Fruit fly (Drosophila melanogaster) Kc167 (cell line): ENCODE data around the gene Orct2.

Experiments
- Myc ChIP-seq: fragments of >200 bp; optimal IDR thresholded peaks from 2 replicates; lab custom pipeline; 2017; ENCODE audit warnings: missing external identifiers
- Sin3A ChIP-seq: fragments of >200 bp; optimal IDR thresholded peaks from 2 replicates; lab custom pipeline; 2018; ENCODE audit warnings: missing external identifiers
- h ChIP-seq: fragments of >200 bp; optimal IDR thresholded peaks from 3 replicates; lab custom pipeline; 2018; ENCODE audit warnings: missing external identifiers
- insv ChIP-seq: fragments of >200 bp; optimal IDR thresholded peaks from 3 replicates; lab custom pipeline; 2018; ENCODE audit warnings: missing external identifiers
- psq ChIP-seq: fragments of >200 bp; optimal IDR thresholded peaks from 2 replicates; lab custom pipeline; 2017; ENCODE audit warnings: missing external identifiers
- ttk ChIP-seq: sonication (Bioruptor generic); optimal IDR thresholded peaks from 2 replicates; lab custom pipeline; 2017; ENCODE audit warnings: missing external identifiers

The Orct2 gene

DNA sequence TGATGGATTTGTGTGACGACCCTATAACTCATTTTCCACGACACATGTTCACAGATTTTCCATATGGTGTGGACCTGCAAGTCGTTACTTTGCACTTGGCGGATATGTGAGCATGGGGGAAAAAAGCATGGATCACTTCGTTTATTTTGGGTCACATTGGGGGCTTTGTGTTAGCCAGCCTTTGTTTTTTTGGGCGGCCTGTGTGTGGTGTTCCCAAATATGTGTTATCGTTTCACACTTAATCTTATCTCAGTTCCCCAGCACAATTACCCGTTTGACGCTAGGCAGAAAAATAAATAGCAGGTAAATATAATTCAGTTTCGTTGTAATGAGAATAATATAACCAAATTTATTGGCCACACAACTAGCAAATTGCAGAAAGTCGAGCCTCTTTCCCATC, 4.5 kb upstream of the Orct2 start:
- TF ChIP-seq h (lab: Kevin White, UChicago) (no peak), Sin3A (no peak), insv (lab: Kevin White, UChicago) (no peak), psq (no peak), Myc (no peak), ttk (lab: Kevin White, UChicago) (no peak)

DNA sequence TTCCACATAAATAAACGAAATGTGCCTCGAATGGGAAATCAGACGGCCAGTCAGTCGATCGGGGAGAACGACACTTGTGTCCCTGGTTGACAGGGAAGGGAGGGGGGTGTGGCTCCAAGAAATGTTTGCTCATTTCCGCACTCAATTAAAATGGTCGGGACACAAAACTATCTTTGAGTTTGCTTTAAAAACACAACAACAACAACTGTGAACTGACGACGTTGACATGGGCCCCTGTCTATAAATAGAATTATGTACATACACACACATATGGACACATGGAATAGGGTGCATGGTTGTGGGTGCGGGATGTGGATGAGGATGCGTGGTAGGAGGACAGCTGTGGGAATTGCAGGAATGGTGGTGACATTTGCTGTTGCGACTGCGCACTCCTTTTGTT, 2.8 kb upstream of the Orct2 start:
- TF ChIP-seq psq, result no peak
- no peak for TF ChIP-seq ttk (lab: Kevin White, UChicago)

DNA sequence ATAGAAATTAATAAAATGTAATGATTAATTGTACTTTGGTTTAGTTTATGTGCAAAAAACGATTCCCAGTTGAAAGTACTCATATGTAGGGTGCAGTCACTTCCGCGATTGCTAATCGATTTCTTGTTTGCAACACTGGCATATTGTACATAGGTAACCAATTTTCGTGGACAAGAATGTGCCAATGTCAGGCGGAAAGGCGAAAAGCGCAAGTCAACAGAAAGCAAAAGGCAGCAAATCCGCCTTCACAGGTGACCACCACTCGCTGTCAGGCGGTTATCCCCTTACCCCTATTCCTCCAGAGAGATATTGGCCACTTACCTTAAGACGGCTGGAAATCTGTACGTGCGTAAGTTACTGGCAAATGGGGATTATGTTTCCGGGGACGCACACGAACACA, 2.3 kb upstream of the Orct2 start:
- no peak for TF ChIP-seq Myc
- no peak for TF ChIP-seq ttk (lab: Kevin White, UChicago)
- TF ChIP-seq h (lab: Kevin White, UChicago), result no peak

DNA sequence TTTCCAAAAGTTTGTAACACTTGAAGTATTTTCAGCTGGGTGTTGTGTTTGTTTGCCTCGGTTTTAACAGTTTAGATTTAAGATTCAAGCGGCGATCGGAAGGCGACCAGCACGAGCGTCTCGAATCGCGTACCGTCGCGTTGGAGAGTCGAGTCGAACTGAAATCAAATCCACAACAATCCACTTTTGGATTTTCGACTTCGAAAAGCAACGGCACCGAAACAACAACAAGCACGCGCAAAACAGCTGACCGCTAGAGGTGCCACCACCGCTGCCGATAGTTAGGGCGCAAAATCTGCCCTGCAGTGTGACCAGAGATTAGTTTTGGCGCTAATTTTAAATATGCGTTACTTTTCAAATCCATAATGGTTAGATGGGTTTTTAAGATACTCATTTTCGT, 1.8 kb upstream of the Orct2 start, which contains the start of gene jar:
TSS of gene jar (minus strand) at position 163 of the 400 bp plus-strand sequence.
- no peak for TF ChIP-seq psq
- TF ChIP-seq h (lab: Kevin White, UChicago), result no peak
- TF ChIP-seq Sin3A, result no peak
- TF ChIP-seq ttk (lab: Kevin White, UChicago), result no peak
- TF ChIP-seq insv (lab: Kevin White, UChicago), result no peak
- TF ChIP-seq Myc, result no peak

DNA sequence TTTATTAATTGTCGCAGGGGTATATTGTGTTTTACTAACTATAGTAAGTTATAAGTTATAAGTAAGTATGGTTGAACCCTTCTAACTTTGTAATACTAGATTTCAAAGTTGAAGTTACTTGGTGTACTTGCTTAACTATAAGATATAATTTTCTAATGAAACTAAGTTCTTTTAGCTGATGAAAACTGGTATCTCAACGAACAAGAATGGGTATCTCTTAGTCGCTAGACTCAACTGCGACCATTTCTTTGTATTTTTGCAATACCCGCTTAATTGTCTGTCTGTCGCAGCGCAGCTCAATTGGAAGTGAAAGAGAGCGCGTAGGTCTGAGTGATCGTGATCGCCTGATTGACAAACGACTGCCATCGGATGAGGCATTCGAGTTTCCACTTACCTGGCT, 597 bp upstream of the Orct2 start:
- no peak for TF ChIP-seq Sin3A
- TF ChIP-seq ttk (lab: Kevin White, UChicago), result no peak
- TF ChIP-seq psq, result no peak
- no peak for TF ChIP-seq h (lab: Kevin White, UChicago)
- no peak for TF ChIP-seq Myc
- TF ChIP-seq insv (lab: Kevin White, UChicago), result no peak

DNA sequence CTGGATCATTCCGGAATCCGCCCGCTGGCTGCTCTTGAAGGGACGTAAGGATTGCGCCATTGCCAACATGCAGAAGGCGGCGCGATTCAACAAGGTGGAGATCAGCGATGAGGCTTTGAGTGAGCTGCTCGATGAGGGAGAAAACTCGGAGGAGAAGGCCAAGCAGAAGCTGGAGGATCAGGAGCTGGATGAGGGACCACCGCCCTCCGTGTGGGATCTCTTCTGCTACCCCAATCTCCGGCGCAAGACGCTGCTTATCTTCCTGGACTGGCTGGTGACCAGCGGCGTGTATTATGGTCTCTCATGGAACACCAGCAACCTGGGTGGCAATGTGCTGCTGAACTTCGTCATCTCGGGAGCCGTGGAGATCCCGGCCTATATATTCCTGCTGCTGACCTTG, 1.4 kb downstream of the Orct2 start:
- TF ChIP-seq insv (lab: Kevin White, UChicago), result no peak
- no peak for TF ChIP-seq psq
- no peak for TF ChIP-seq Sin3A
- no peak for TF ChIP-seq Myc
- TF ChIP-seq ttk (lab: Kevin White, UChicago), result peak; percentile 99
- TF ChIP-seq h (lab: Kevin White, UChicago), result no peak

DNA sequence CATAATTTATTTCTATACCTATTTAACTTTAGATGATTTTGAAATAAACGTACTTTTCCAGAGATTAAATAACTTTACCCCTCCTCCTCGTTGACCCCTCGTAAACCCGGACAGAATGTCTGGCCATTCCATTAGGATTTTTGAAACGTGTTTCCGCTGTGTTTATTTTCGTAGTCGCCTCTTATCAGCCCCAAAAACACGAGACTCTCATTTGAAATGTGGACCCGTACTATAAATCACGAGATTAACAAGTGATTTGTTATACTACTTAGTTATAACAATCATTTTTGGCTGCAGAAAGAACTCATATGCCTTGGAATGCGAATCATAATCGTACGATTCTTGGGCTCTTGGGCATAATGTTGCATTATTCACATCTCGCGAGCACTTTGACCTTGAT, 2.6 kb downstream of the Orct2 start:
- TF ChIP-seq Sin3A, result no peak
- no peak for TF ChIP-seq Myc
- no peak for TF ChIP-seq h (lab: Kevin White, UChicago)
- TF ChIP-seq ttk (lab: Kevin White, UChicago), result no peak

DNA sequence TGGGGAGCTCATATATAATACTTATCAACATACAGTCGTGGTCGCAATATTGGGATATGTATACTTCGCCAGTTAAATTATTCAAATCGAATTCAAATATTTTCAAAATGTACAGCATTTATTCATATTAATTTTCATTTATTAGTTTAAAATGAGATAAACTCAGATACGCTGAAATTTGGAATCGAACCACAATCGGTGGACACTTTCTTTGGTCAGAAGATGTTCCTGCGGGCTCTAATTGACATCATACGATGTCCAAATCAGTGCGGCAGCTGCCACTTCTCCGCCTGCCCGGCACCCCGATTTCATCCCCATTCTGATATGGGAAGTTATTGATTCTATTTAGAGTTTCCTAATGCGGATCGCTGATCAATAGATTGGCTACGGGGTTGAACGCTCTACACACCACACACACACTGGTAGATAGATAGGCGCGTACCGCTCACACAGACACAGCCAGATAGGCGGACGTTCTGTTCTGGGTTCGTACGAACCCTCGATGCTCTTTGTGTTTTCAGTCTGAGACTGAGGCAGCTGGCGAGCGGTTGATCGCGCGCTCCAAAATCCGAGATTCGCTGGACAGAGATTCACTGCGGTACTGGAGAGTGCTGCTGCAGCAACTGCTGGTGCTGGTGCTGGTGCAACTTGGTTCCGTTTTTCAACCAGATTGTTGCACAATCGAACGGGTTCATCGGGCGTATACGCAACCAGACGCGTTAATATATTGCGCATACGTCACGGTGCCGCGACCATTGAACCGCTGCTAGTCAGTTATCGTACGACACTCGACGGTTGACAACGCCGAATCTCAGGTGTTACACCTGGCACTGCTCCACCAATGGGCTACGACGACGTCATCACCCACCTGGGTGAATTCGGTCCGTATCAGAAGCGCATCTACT, 3.5 kb downstream of the Orct2 start, which contains the start of gene Orct:
TSS of gene Orct (plus strand) at position 157 of the 905 bp plus-strand sequence.
- TF ChIP-seq ttk (lab: Kevin White, UChicago), result no peak
- no peak for TF ChIP-seq Myc
- no peak for TF ChIP-seq psq
- no peak for TF ChIP-seq insv (lab: Kevin White, UChicago)
- TF ChIP-seq h (lab: Kevin White, UChicago), result no peak
- no peak for TF ChIP-seq Sin3A

DNA sequence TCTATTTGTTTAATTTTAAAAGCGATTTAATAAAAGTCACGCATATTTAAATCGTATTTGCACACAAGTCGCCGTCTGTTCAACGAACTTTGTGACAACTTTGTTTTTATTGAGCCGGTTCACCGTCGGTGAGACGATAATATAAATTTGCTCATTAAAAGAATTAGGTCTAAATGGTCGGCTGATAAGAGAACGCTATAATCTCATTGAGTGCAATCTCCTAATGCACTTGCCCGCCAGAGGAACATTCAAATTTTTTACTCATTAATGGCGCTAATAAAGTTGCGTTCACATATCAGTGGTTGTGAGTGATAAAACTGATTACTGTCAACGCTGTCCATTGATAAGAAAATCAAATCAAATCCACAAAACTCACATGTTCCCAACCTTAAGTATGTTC, 5.9 kb downstream of the Orct2 start:
- TF ChIP-seq ttk (lab: Kevin White, UChicago), result no peak
- TF ChIP-seq Myc, result no peak
- TF ChIP-seq Sin3A, result no peak
- TF ChIP-seq h (lab: Kevin White, UChicago), result no peak
- TF ChIP-seq psq, result no peak
- TF ChIP-seq insv (lab: Kevin White, UChicago), result no peak

DNA sequence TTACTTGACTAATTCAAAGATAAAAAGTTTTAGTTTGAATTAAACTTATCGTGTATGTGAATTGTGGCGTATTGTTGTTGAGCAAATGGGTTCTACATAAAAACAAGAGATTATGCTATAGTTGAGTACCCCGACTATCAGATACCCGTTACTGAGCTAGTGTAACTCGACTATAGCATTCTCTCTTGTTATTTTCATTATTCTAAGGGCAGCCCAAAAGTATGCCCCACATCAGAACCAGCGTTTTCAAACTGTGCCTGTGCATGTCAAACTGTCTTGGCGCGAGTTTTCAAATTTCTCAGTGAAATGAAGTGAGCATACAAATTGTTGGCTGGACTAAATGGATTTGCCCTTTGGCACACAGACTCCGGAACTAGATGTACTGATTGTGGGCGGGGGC, 6.5 kb downstream of the Orct2 start, which contains the start of gene shps:
TSS of gene shps (plus strand) at position 282 of the 400 bp plus-strand sequence.
- TF ChIP-seq insv (lab: Kevin White, UChicago) (no peak), h (lab: Kevin White, UChicago) (no peak), psq (no peak), Myc (no peak), ttk (lab: Kevin White, UChicago) (no peak), Sin3A (no peak)

DNA sequence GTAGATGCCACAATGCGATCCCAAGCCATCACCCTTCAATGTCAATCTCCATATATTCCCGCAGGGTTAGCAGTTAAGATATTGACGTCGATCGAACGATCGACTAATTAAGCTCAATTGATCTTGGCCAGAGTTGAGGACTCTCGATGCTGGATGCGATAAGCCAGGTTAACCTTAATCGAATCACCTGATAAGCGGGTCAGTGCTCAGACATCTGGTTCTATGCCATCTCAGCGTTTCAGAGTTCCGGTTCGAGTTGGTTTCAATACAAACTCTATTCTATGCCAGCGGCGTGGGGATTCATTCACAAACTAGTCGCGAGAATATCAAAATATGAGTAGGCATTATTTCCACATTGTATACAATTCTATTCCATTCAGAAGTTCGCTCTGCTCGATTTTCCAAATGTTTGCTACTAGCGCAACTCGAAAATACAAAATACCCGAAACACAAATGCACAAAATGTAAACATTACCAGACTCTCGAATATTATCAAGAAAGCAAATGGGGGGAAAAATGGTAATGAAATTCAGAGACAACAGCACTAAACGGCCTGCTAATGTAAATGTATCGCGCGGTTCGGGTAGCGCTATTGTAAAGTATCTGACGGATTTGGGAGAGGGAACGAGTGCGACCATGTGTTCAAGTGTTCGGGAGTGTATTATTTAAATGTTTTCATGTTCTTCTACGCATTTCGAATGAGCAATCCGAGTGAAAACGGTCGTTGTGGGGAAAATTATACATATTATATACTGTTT, 9.9 kb downstream of the Orct2 start:
- TF ChIP-seq h (lab: Kevin White, UChicago) (no peak), Sin3A (no peak), insv (lab: Kevin White, UChicago) (no peak), ttk (lab: Kevin White, UChicago) (no peak), psq (no peak)

DNA sequence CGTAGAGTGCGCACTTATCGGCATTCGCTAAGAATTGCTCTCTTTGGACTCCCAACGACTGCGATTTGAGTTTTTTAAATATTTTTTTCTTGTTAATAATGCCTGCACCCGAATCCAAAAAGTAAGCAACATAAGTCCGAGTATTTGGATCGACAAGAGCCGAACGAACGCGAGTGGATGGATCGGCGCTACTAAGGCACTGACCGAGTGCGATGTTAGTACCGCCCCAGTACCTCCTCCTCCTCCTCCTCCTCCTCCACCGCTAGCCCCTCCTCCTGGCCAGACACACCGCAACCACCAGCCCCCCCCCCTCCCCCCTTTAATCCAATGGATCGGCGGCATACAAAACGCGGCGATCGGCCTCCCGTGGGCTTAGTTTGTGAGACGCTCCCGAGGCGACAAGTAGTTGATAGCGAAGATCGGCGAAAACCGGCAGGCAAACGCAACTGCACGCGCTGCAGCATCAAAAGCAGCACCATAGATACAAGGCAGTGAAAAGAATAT, 10.8 kb downstream of the Orct2 start, which contains the start of gene CG6356:
TSS of gene CG6356 (plus strand) at position 374 of the 504 bp plus-strand sequence.
- TF ChIP-seq ttk (lab: Kevin White, UChicago) (no peak), insv (lab: Kevin White, UChicago) (no peak), psq (no peak), h (lab: Kevin White, UChicago) (no peak), Myc (no peak), Sin3A (no peak)
